Fruit fly (Drosophila melanogaster) whole organism, larva: Measurements from ENCODE around the gene CG45061.

ENCODE experiments used
- noc ChIP-seq: fragments of 200-800 bp; sonication (Bioruptor generic); optimal IDR thresholded peaks from 3 replicates; lab custom pipeline; 2019; ENCODE audit warnings: missing biosample characterization, mild to moderate bottlenecking, missing genetic modification characterization, moderate library complexity

CG45061 gene

dm6 chrX:9868510-9869248, 2.8 kb downstream of the CG45061 start, which contains the start of gene CG45060:
Gene CG45060 (minus strand): TSS chrX:9868568.
- TF ChIP-seq noc (tag; lab: Kevin White, UChicago) = peak; percentile 21

- no peak for TF ChIP-seq noc (tag; lab: Kevin White, UChicago)
Observed at dm6 chrX:9864882-9865281, 6.6 kb downstream of the CG45061 start, which contains the start of gene Ser7. Gene Ser7 (plus strand): TSS chrX:9865233.

dm6 chrX:9847529-9847928, 24.0 kb downstream of the CG45061 start:
- TF ChIP-seq noc (tag; lab: Kevin White, UChicago) = no peak

- no peak for TF ChIP-seq noc (tag; lab: Kevin White, UChicago)
Observed at dm6 chrX:9833028-9833427, 38.5 kb downstream of the CG45061 start.

dm6 chrX:9829896-9830295, 41.6 kb downstream of the CG45061 start:
- TF ChIP-seq noc (tag; lab: Kevin White, UChicago) = no peak
